Worm (Caenorhabditis elegans) whole organism, late embryonic: ENCODE measurements around the gene mcm-5.

Experiments
- F13H6.1 ChIP-seq: sonication (generic microtip); optimal IDR thresholded peaks from 2 replicates; lab custom pipeline; 2016; ENCODE audit warnings: missing genetic modification characterization, missing compliant biosample characterization
- ama-1 ChIP-seq: fragments of 150-350 bp; optimal IDR thresholded peaks from 2 replicates; lab custom pipeline; 2014
- ceh-30 ChIP-seq: fragments of 150-350 bp; optimal IDR thresholded peaks from 2 replicates; lab custom pipeline; 2014; ENCODE audit warnings: missing biosample characterization, missing genetic modification characterization
- che-1 ChIP-seq: sonication (generic microtip); optimal IDR thresholded peaks from 2 replicates; lab custom pipeline; 2016; ENCODE audit warnings: mild to moderate bottlenecking, missing genetic modification characterization, missing compliant biosample characterization
- nhr-11 ChIP-seq: fragments of 150-350 bp; optimal IDR thresholded peaks from 2 replicates; lab custom pipeline; 2014; ENCODE audit warnings: missing biosample characterization, missing genetic modification characterization
- odd-2 ChIP-seq: sonication (generic microtip); optimal IDR thresholded peaks from 2 replicates; lab custom pipeline; 2017; ENCODE audit warnings: antibody characterized with exemption, mild to moderate bottlenecking, missing genetic modification characterization, missing compliant biosample characterization
- pag-3 ChIP-seq: sonication (generic microtip); optimal IDR thresholded peaks from 2 replicates; lab custom pipeline; 2016; ENCODE audit warnings: missing compliant biosample characterization, missing genetic modification characterization, borderline replicate concordance
- pha-4 ChIP-seq: fragments of 150-350 bp; optimal IDR thresholded peaks from 2 replicates; lab custom pipeline; 2018; ENCODE audit warnings: missing biosample characterization, missing genetic modification reagents, missing genetic modification characterization
- pqm-1 ChIP-seq: sonication (generic microtip); optimal IDR thresholded peaks from 2 replicates; lab custom pipeline; 2016; ENCODE audit warnings: missing genetic modification characterization, missing compliant biosample characterization
- sdc-2 ChIP-seq: sonication (generic microtip); optimal IDR thresholded peaks from 2 replicates; lab custom pipeline; 2016; ENCODE audit warnings: missing genotype, missing genetic modification characterization, missing compliant biosample characterization
- sox-2 ChIP-seq: fragments of 200-800 bp; sonication (Bioruptor generic); IDR thresholded peaks from 2 replicates; pipeline ENCODE4 v1.3.6; 2022; ENCODE audit warnings: missing genetic modification reagents, missing genetic modification characterization, missing compliant biosample characterization

ce11 chrIII:4317065-4317752, 26.1 kb upstream of the mcm-5 start, which contains the start of gene tag-131:
- no peak for TF ChIP-seq pag-3 (tag; lab: Kevin White, UChicago)
- no peak for TF ChIP-seq ceh-30
- no peak for TF ChIP-seq nhr-11 (tag; lab: Kevin White, UChicago)
- TF ChIP-seq ama-1 (lab: Kevin White, UChicago) = no peak
- no peak for TF ChIP-seq sox-2 (GFP tag; lab: Robert Waterston, UW)
- no peak for TF ChIP-seq odd-2
- no peak for TF ChIP-seq pha-4 (tag; lab: Kevin White, UChicago)
- TF ChIP-seq che-1 (tag; lab: Kevin White, UChicago) = no peak
- TF ChIP-seq sdc-2 (tag; lab: Kevin White, UChicago) = no peak
- no peak for TF ChIP-seq F13H6.1 (tag; lab: Kevin White, UChicago)
- TF ChIP-seq pqm-1 (tag; lab: Kevin White, UChicago) = no peak
